Fruit fly (Drosophila melanogaster): Measurements from ENCODE around the gene CG14818.
A peak's percentile ranks its signal among the peaks of the same experiment; 100 is the strongest.

DNA sequence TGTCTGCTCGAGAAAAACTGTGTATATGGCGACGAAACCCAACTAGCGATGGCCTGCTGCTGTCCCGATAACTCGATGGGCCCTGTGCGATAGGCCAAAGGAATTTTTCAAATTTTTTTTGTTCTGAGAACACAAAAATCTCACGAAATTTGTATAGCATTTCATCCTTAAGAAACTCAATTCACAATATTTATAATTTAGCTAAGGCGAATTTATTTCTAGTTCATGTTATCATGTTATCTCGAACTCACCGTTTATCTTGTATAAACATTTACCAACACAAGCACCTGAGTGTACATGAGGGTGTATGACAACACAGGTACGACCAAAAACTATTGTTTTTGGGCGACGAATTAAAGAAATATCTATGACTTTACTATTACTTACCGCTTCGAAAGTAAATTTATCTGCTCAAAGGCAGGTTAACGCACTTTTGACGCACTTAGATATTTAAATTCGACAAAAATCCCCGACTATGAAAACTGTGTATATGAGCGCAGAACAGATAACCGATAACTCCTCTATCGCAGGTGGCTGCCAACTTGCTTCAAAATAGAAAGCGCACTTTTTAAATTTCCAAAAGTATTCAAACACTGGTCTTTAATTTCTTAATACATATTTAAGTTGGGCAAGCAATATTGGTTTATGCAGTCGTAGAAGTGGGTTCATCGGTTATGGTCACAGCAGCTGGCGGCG, 20.7 kb upstream of the CG14818 start, which contains the start of gene arm:
- peak; percentile 1 for TF ChIP-seq psq (GFP tag; optimal IDR thresholded peaks at IDR 0.05)
- no peak for TF ChIP-seq CG9705 (GFP tag; optimal IDR thresholded peaks at IDR 0.05)
- TF ChIP-seq Hnf4 (GFP tag; optimal IDR thresholded peaks at IDR 0.05) = peak; percentile 2
- TF ChIP-seq N (GFP tag; optimal IDR thresholded peaks at IDR 0.05) = no peak
- no peak for TF ChIP-seq OdsH (GFP tag; optimal IDR thresholded peaks at IDR 0.05)
- no peak for TF ChIP-seq Rel (GFP tag; optimal IDR thresholded peaks at IDR 0.05)
- TF ChIP-seq Rel (tag; optimal IDR thresholded peaks at IDR 0.05) = peak; percentile 98
- no peak for TF ChIP-seq GATAd (GFP tag; optimal IDR thresholded peaks at IDR 0.05)

Measured in whole organism, wandering third instar larva.